Fruit fly (Drosophila melanogaster): ENCODE measurements around the gene CG15594.
A peak's percentile ranks its signal among the peaks of the same experiment; 100 is the strongest.

Gene CG15594

DNA sequence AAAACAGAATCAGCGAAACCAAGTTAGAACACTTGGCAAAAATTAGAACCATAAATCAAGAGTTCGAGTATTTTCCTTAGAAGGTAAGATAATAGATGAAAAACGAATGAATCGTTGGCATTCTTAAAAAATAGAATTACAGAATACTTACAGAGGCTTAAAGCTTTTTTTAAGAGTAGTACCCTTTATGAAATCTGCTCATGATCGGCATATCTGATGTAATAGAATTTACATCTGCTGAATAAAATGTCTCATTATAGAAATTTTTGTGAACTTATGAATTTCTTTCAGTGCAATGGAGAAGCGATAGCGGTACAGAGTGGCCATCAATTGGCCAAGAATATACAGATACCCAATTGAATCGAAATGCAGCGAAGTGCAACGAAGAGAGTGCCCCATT lies 3.9 kb downstream of the CG15594 start, which contains the start of gene Osi13:
TSS of gene Osi13 (plus strand) at position 301 of the 400 bp plus-strand sequence.
- TF ChIP-seq CG32006 (GFP tag; optimal IDR thresholded peaks at IDR 0.05), result peak; percentile 3
- no peak for TF ChIP-seq CG8119 (GFP tag; IDR thresholded peaks at IDR 0.05)
- TF ChIP-seq Gug (GFP tag; IDR thresholded peaks at IDR 0.05), result no peak
- no peak for TF ChIP-seq svp (GFP tag)

DNA sequence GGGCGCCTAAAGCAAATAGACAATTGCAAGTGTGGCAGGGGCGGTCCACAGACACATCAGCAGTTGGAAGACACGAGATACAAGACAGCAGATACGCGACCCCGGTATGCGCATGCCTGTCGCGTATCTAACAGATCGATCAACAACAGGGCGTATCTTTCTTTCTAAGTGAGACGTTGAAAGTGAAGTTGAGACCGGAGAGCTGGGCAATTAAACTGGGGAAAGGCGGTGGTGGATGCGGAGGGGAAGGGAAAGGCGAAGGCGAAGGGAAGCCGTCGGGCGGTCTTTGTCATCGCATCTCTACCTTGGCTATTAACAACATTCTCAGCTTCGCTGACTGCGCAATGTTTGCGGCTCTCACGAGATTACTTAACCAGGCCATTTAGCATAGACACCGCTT lies 6.5 kb downstream of the CG15594 start:
- TF ChIP-seq CG15336 (GFP tag; IDR thresholded peaks at IDR 0.05), result no peak
- TF ChIP-seq Sox15 (GFP tag; optimal IDR thresholded peaks at IDR 0.05), result no peak

DNA sequence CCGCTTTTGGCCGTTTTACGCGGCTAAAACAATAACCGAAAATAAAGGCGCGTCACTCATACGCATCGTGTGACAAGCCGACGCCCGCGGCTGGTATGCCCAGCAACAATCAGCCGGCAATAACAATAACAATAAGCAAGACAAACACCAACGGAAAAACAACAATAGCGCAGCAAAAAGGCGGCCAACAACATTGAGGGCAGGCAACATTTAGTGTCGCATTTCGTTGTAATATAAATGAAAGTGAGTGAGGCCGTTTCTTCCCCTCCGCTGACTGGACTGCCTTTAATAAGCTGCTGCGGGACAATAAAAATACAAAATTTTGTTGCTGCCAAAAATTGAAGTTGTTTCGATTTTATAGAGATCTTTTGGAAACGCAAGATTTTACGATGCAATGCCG lies 9.6 kb downstream of the CG15594 start:
- TF ChIP-seq CG8632 (GFP tag; optimal IDR thresholded peaks at IDR 0.05) (no peak), CG6854 (GFP tag; optimal IDR thresholded peaks at IDR 0.05) (no peak), net (GFP tag; optimal IDR thresholded peaks at IDR 0.05) (no peak), Hr4 (GFP tag; optimal IDR thresholded peaks at IDR 0.05) (no peak), Gug (GFP tag; IDR thresholded peaks at IDR 0.05) (no peak), CG8319 (GFP tag; optimal IDR thresholded peaks at IDR 0.05) (no peak), acj6 (GFP tag; optimal IDR thresholded peaks at IDR 0.05) (no peak), Blimp-1 (GFP tag; optimal IDR thresholded peaks at IDR 0.05) (no peak), ss (GFP tag; optimal IDR thresholded peaks at IDR 0.05) (no peak), Sox102F (GFP tag; optimal IDR thresholded peaks at IDR 0.05) (no peak), CG8119 (GFP tag; IDR thresholded peaks at IDR 0.05) (no peak), eg (GFP tag; IDR thresholded peaks at IDR 0.05) (no peak), esn (GFP tag; optimal IDR thresholded peaks at IDR 0.05) (no peak)

DNA sequence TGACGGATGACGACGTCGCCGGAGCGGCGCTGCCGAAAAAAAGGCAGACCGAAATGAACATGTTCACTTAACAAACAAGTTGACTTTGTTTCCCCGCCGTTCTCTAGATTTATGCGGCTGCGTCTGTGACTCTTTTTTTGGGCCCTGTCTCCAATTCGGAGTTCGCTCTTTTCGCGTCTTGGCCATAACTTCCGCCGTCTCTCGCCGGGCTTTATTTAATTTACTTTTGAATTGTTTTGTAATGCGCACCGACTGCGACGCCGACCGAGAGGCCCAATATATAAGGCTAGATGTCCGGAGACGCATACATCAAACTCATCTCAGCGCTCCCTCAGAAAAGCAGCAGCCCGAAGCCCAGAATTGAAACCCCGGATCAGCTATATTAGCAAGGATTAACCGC lies 11.3 kb downstream of the CG15594 start, which contains the start of gene Osi14:
TSS of gene Osi14 (plus strand) at position 301 of the 400 bp plus-strand sequence.
- TF ChIP-seq CG32006 (GFP tag; optimal IDR thresholded peaks at IDR 0.05) (no peak), CG8632 (GFP tag; optimal IDR thresholded peaks at IDR 0.05) (no peak), Sox15 (GFP tag; optimal IDR thresholded peaks at IDR 0.05) (no peak), CG3919 (GFP tag; optimal IDR thresholded peaks at IDR 0.05) (no peak), Met (GFP tag; optimal IDR thresholded peaks at IDR 0.05) (no peak), Lpt (GFP tag; optimal IDR thresholded peaks at IDR 0.05) (no peak), topi (GFP tag; optimal IDR thresholded peaks at IDR 0.05) (no peak)

DNA sequence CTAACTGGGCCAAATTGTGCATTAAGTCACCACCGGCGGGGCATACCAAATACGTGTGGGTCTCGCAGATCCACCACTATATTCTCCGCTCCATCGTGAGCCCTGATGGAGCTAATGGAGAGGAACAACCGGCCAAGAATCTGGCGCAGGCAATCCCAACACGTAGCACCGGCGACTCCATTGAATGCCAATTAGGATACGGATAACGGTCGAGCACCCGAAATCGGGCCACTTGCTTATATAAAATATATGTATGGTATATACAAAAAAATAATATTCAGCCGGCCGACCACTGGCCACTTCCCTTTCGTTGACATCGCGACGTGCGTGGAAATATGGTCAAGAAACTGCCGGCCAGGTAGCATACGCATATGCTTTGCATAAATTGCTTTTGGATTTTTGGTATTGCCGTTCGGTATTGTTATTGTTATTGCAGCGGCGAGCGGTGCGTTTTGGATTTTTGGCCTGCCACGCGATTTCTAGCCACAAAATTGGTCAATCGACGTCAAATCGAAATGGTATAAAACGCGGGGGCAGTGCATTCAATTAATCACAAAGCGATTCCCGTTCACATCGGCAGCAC lies 13.8 kb downstream of the CG15594 start, which contains the start of gene Osi15:
TSS of gene Osi15 (plus strand) at position 548 of the 583 bp plus-strand sequence.
- TF ChIP-seq CG7368 (GFP tag; optimal IDR thresholded peaks at IDR 0.05) (no peak), CG8119 (GFP tag; IDR thresholded peaks at IDR 0.05) (no peak), svp (GFP tag) (peak; percentile 41), dsx (GFP tag; optimal IDR thresholded peaks at IDR 0.05; ENCODE audit: poor library complexity, severe bottlenecking) (no peak)

DNA sequence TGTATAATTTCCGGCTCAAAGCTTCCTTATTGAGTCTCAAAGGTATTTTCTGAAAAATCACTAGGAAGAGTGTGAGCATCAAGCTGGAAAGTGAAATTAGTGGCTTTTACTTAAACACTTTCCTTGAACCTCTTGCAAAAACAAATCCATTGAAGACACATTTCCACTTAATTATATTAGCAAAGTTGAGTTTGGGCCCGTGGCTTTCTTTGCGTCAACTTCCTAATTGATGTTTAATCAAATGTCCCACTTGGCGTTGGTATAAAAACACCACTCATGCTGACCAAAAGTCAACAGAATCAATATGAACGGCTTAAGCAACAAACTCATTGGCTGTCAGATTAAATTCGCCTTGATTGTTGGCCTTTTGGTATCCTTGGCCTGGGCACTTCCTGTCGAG lies 16.2 kb downstream of the CG15594 start, which contains the start of gene CG46396:
TSS of gene CG46396 (plus strand) at position 301 of the 400 bp plus-strand sequence.
- TF ChIP-seq Ets21C (GFP tag; optimal IDR thresholded peaks at IDR 0.05) (no peak), achi (GFP tag; optimal IDR thresholded peaks at IDR 0.05) (no peak), OdsH (GFP tag; optimal IDR thresholded peaks at IDR 0.05) (no peak), lz (GFP tag; optimal IDR thresholded peaks at IDR 0.05) (no peak), Hr39 (GFP tag; optimal IDR thresholded peaks at IDR 0.05) (no peak)

DNA sequence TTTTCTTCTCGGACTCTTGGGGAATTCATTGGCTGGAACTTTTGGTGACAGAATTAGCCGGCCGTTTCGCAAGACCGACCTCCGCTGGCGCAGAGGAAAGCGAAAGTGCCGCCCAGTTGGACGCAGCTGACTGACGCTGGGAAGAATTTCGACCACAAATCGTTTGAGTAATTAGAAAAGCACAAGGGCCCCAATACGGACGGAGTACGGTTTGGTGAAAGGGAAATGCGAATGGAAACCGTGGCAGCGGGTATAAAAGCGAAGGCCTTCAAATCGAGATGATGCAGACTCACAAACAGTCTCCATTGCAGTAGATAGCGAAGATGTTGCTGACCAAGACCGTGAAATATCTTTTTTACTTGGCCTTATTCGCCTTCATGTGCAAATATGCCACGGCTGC lies 17.4 kb downstream of the CG15594 start, which contains the start of gene Osi16:
TSS of gene Osi16 (plus strand) at position 301 of the 400 bp plus-strand sequence.
- TF ChIP-seq lz (GFP tag; optimal IDR thresholded peaks at IDR 0.05), result no peak

Measured in whole organism, prepupa.